Worm (Caenorhabditis elegans): ENCODE data around the gene cest-16.

Gene cest-16

DNA sequence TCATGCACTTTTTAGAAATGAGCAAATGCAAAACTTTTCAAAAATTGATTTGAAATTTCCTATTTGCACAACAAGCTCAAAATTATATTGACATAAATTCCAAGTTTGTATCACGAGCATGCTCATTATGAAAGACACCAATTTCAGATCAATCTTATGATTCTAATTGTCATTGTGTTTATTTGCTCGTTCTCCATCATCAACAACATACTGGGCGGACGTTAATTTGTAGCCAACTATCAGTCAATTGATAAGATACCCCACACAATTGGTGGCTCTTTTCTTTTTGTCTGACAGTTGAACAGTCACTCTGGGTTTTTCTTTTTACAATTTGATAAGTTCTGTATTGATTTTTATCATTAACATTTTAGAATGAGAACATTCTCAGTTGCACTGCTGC lies 28.0 kb upstream of the cest-16 start, which contains the start of gene lro-1:
Gene lro-1 (plus strand): TSS at position 372 of the 400 bp plus-strand sequence.
- no peak for TF ChIP-seq unc-62 (GFP tag; optimal IDR thresholded peaks at IDR 0.05)

DNA sequence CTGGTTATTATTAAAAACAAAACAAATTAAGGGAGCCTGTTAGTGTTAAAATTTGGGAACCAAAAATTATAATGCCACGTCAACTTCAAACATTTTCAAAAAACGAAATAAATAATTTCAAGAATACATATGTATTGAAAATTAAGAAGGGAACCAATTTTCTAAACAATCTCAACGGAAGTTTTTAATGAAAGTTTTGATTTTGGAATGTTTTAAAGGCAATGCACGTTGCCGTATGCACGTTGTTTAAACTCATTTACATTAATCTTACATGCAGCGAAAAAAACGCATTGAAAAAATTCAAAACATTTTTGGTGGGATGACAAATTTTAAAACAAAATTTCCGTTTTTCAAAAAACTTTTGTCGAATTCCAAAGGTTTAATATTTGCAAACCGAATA lies 26.0 kb upstream of the cest-16 start:
- TF ChIP-seq unc-62 (GFP tag; optimal IDR thresholded peaks at IDR 0.05): no peak

DNA sequence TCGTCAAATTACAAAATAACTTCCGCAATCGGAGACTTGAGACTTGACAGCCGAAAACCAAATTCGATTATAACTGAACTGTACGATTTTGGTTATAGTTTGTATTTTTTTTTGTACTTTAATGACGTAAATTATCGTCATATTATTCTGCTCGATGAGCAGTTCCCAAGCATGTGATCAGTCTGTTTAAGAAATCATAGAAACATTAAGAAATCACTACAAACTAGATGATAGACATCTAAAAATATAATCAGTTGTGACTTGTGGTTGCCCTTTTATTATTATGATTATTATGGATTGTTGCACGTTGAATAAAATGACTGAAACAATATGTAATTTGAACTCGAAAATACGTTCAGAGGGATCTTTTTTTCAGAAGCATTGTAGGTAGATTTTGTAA lies 25.5 kb upstream of the cest-16 start:
- no peak for TF ChIP-seq unc-62 (GFP tag; optimal IDR thresholded peaks at IDR 0.05)

DNA sequence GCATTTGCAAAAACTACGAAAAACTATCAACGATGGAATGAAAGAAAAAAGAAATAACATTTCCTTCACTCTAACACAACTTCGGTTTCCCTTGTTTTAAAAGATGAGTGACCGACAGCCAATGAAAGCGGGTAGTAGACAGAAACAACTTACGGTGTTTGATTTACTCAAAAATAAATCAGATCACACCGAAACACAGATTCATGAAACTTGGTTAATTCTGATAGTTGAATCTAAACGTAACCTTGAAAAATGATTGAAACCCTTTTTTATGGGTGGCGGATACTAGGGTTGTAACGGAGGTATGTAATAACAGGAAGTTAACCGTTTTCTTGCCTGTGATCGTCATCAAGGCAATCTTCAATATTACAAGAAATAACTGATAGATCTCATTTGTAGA lies 24.4 kb upstream of the cest-16 start:
- TF ChIP-seq unc-62 (GFP tag; optimal IDR thresholded peaks at IDR 0.05): no peak

DNA sequence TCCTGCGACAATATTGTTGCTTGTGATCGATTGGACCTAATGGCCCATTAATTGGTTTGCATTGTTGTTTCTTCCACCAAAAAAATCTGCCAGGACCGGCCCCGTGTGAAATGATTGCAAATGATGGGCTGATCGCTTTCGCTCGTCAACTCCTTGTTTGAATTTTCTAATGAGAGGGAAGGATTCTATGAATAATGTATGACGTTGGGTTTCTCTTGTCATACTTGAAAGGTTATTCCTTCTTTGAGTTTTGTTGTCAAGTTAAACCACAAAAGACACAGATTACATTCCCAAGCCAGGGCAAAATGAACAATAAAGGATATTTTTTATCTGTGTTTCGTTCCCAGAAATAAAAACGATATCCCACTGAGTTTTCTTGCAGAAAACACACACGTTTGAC lies 23.0 kb upstream of the cest-16 start:
- no peak for TF ChIP-seq unc-62 (GFP tag; optimal IDR thresholded peaks at IDR 0.05)

DNA sequence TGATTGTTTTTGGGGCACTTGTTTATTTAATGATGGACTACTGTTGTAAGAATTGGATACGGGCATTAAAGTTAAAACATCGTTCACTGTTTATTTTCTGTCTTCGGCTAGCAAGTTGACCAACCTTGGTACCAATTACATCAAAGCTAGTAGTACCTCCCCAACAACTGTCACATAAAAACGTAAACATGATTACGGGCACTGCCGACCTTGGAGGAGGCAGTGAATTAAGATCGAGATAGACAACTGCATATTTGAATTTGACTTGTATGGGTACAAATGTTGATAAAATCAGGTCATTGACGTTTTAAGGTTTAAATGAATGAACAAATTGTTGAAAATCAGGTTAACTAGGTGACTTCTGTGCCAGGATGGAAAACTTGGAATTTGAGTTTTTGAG lies 22.5 kb upstream of the cest-16 start:
- no peak for TF ChIP-seq unc-62 (GFP tag; optimal IDR thresholded peaks at IDR 0.05)

DNA sequence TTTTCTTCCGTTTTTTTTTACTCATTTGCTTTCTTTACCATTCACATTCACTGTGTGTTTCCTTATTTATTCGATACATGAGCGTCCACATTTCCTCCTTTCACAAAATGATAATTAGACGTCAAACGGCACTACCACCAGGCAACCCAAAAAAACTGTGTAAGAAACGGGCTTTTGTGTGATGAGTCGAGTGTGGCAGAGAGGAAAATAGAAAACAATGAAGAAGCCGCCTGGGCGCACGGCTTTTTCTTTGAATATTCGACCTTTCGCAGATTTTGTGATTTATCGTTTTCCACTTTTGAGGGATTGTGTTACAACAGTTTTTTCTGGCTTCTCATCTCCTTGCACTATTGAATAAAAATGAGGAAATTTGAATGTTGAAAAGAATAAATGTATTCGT lies 21.4 kb upstream of the cest-16 start:
- TF ChIP-seq unc-62 (GFP tag; optimal IDR thresholded peaks at IDR 0.05): no peak

DNA sequence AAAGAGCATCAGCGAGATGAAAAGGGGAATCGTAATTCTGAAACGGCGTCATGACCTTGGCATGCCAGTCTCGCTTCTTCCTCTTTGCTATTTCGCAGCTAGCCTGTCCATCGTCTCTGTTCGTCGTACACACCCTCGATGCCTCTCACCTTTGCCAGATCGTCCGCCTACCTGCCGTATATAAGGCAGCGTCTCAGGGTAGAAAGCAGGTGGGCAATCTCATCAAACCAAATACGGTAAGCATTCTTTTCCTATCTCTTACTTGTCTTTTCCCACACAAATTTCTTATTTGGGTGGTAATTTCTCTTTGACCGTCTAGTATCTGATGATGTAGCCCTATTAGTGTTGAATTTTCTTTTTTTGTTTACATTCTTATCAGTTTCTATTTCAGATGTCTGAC lies 20.1 kb upstream of the cest-16 start, which contains the start of gene col-166:
Gene col-166 (plus strand): TSS at position 392 of the 400 bp plus-strand sequence.
- TF ChIP-seq unc-62 (GFP tag; optimal IDR thresholded peaks at IDR 0.05): no peak

DNA sequence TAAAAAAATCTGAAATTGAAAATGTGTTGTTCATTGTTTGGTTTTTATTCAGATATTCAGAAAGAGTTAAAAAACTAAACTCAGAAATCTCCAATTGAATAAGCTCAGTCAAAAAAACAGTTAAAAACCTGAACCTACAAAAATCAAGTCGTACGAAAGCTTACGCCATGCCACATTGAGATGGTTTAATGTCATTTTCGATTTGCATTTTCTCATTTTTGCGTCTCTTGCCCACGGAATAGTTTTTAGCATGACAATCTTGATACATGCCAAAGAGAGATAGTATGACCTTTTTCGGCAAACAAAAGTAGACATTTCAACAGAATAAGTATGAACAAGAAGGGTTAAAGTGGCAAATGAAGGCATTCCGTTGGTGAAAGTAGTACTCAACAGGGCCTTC lies 18.7 kb upstream of the cest-16 start:
- no peak for TF ChIP-seq unc-62 (GFP tag; optimal IDR thresholded peaks at IDR 0.05)

DNA sequence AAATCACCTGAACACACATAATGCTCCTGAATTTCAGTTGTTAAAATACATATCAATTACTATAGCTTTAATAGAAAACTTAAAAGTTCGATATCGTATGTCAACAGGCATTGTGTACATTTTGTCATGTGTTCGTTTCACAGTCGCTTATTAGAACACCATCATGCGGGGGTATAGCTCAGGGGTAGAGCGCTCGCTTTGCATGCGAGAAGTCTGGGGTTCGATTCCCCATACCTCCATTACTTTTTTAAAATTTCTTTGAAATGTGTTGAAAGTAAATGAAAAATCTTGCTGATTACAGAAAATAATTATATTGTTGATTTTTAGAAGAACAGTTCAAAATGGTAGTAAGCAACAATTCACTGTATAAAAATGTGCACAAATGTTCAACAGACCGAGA lies 13.6 kb upstream of the cest-16 start:
- TF ChIP-seq unc-62 (GFP tag; optimal IDR thresholded peaks at IDR 0.05): no peak

DNA sequence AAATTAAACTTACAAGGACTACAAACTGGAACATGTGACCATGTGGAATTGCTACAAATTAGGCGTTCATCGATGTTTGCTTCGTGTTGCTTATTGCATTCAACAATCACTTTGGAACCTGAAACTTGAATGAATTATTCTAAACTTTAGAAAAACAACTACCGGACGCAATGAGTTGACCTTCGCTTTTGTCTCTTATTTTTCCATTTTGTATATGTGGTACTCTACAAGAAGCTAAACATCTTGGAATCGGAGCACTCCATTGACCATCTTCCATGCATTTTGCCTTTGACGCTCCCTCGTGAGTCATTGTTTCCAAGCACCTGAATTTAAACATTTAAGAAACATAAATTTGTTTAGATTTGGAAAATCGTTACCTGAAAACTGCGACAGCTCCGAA lies 10.7 kb upstream of the cest-16 start:
- TF ChIP-seq unc-62 (GFP tag; optimal IDR thresholded peaks at IDR 0.05): no peak

DNA sequence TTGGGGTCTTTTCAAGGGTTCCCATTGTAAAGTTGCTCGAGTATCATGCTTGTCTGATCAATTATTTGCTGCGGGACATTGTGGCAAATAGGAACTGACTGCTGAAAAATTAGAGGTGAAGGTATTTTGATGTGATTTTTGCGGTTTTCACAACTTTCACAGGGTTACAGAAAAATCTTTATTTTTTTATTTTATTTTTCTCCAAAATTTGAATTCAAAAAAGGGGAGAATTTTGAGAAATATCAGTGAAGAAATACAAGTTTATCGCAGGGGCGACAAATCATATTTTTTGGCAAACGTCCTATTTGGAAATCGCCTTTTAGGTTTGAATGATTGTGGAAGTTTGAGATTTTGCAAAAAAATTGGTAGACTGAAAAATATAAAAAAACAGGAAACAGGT lies 8.1 kb upstream of the cest-16 start, which contains the start of gene lev-9:
Gene lev-9 (minus strand): TSS at position 101 of the 400 bp plus-strand sequence.
- no peak for TF ChIP-seq unc-62 (GFP tag; optimal IDR thresholded peaks at IDR 0.05)

DNA sequence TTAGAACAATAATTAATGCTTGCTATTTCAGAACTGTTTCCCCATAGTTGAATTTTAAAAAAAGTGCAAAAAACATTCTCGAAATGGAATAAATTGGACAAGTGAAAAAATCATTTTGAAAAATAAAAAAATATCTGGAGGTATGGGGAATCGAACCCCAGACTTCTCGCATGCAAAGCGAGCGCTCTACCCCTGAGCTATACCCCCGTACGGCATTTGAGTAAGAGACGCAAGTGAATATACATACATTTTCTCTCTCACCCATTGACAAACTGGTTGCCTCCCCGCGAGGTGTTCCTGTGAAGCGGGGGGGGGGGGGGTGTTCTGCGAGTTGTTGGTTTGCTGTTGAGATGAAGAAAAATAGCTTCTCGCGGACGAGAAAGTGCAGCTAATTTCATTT lies 7.6 kb upstream of the cest-16 start:
- no peak for TF ChIP-seq unc-62 (GFP tag; optimal IDR thresholded peaks at IDR 0.05)

DNA sequence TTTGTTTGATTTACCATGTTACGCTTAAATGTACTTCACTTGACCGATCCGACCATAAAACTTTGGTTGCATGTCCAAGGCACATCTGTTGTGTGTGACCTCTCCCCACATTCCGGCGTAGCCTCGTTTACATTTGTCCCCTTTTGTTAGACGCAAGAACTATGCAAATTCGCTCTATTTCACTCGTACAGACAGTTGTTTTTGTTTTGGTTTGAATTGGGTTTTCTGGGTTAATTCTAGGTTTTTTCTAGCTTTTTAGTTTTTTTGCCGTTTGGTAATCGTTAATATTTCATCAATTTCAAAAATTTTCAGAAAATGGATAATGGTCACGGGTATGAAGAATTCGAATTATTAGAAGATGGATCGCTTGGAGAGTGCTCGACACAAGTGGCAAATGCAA lies 6.9 kb upstream of the cest-16 start, which contains the start of gene mom-1:
Gene mom-1 (plus strand): TSS at position 301 of the 400 bp plus-strand sequence.
- TF ChIP-seq unc-62 (GFP tag; optimal IDR thresholded peaks at IDR 0.05): no peak

DNA sequence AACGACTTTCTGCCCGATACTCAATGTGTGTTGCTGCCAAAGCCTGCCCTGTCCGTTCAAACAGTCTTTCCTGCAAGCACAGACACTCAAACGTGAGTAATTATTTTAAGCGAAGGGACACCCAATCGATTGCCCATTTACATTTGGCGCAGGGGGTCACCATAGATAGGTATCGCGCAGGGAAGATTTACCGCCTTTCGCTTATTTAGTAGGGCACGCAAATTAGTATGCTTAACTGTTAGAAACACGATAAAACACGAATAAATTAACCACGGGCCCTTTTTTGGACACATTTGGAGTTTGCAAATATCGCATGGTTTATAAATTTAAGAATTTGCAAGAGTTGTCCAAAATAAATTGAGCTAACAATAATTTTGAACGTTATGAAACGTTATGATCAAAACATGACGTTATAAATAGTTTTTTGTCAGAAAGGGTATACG lies 3.3 kb upstream of the cest-16 start:
- peak; percentile 59 for TF ChIP-seq unc-62 (GFP tag; optimal IDR thresholded peaks at IDR 0.05)

DNA sequence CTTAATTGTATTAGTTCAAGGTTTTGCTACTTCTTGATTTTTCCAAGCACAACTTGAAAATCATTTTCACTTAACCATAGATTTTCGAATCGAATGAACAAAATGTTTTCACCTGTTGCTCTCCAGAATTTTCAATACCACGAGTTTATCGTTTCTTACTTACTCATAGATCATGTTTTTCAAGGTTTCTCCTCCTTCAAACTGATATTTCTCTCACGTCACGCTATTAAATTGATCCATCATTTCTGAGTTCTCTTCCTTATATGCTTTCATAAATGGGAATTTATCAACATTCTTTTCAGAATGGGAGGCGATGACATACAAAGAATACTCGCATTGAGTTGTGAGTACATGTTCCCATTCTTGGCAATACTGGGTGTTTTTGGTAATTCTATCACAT lies 11.6 kb downstream of the cest-16 start, which contains the start of gene npr-38:
Gene npr-38 (plus strand): TSS at position 301 of the 400 bp plus-strand sequence.
- TF ChIP-seq unc-62 (GFP tag; optimal IDR thresholded peaks at IDR 0.05): no peak

DNA sequence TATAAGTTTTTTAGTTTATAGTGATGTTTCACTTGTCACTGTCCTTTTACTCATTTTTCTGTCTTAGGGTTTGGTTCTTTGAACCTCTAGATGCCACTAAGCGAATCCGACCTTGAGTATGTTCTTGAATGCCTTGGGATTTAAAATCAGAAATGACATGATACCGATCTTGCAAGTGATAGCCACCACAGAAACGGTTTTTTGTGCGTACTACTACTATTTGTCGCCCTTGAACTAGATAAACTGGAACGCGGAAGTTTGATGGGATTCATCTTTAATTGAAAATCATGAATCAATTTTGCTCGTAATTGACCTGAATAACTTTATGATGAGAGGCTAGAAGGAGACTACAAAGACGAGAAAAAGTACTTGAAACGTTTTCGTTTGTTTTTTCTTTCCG lies 19.1 kb downstream of the cest-16 start:
- no peak for TF ChIP-seq unc-62 (GFP tag; optimal IDR thresholded peaks at IDR 0.05)

DNA sequence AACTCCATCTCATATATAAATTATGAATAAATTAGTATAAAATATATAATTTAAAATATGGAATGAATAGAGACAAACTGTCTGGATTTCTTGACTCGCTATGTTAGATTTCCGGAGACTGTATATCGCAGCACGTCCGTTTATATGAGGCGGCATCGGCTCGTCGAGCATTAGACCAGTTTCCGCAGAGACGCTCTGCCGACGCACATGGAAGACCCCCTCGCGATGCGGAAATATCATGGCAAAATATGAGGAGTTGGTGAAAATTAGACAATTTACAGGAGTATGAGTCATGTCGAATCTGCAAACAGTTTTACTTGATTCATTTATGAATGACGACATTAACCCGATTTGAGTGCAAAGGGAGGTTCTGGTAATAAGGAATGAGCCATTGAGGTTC lies 19.8 kb downstream of the cest-16 start, which contains the start of gene chtb-3:
Gene chtb-3 (minus strand): TSS at position 101 of the 400 bp plus-strand sequence.
- no peak for TF ChIP-seq unc-62 (GFP tag; optimal IDR thresholded peaks at IDR 0.05)

Measured in whole organism, dauer.